Worm (Caenorhabditis elegans): ENCODE measurements around the gene ugt-67.

ce11 chrV:4885372-4885771, 15.8 kb upstream of the ugt-67 start, which contains the start of gene T19H12.3:
- TF ChIP-seq dao-5 (tag; optimal IDR thresholded peaks at IDR 0.05) = no peak
- no peak for TF ChIP-seq him-1 (tag; optimal IDR thresholded peaks at IDR 0.05)
- no peak for TF ChIP-seq W03F9.2 (tag; optimal IDR thresholded peaks at IDR 0.05)
